Worm (Caenorhabditis elegans) whole organism, L4 larva: ENCODE data around the gene C28C12.1.

Source experiments
- fkh-10 ChIP-seq: fragments of 150-350 bp; optimal IDR thresholded peaks from 2 replicates; lab custom pipeline; 2014; ENCODE audit warnings: missing biosample characterization, missing genetic modification reagents, missing genetic modification characterization
- snpc-1.2 ChIP-seq: fragments of 200-800 bp; sonication (Bioruptor generic); IDR thresholded peaks from 2 replicates; pipeline ENCODE4 v1.3.6; 2022; ENCODE audit warnings: missing genetic modification reagents, missing genetic modification characterization, missing compliant biosample characterization
- unc-39 ChIP-seq: sonication (generic microtip); optimal IDR thresholded peaks from 2 replicates; lab custom pipeline; 2017; ENCODE audit warnings: missing biosample characterization, missing genetic modification characterization

DNA sequence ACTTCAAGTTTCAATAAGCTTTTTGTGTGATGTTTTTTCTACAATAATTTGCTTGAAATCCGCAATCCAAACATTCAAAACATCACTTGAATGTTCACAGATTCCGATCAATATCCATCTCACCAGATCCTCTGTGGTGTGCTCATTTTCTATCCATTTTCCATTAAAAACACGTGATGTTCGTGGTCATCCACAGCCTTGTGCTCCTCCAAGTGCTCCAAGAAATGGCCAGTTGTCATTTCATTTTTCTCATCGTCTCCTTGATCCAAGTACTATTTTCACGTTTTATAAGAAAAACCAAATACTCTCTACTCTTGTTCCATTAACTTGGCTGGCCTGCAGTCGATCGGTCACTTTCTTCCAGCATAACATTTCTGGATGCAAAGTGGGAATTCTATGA is 25.3 kb upstream of the C28C12.1 start:
- TF ChIP-seq unc-39 (tag; lab: Kevin White, UChicago) (no peak), fkh-10 (GFP tag; lab: Kevin White, UChicago) (no peak), snpc-1.2 (GFP tag; lab: Robert Waterston, UW) (no peak)
